Worm (Caenorhabditis elegans) whole organism, L2 larva: Measurements from ENCODE around the gene parg-2.

ENCODE experiments used
- C34F6.9 ChIP-seq: fragments of 150-350 bp; optimal IDR thresholded peaks from 2 replicates; lab custom pipeline; 2014; ENCODE audit warnings: missing biosample characterization, missing genetic modification characterization
- R02D3.7 ChIP-seq: fragments of 150-350 bp; optimal IDR thresholded peaks from 2 replicates; lab custom pipeline; 2014; ENCODE audit warnings: missing biosample characterization, missing genetic modification characterization
- ama-1 ChIP-seq: fragments of 150-350 bp; optimal IDR thresholded peaks from 2 replicates; lab custom pipeline; 2018; ENCODE audit warnings: inconsistent platforms
- egl-27 ChIP-seq: sonication (generic microtip); optimal IDR thresholded peaks from 3 replicates; lab custom pipeline; 2017; ENCODE audit warnings: missing biosample characterization, missing genetic modification reagents, missing genetic modification characterization
- lin-39 ChIP-seq: fragments of 150-350 bp; optimal IDR thresholded peaks from 2 replicates; lab custom pipeline; 2014; ENCODE audit warnings: missing biosample characterization, missing genetic modification reagents, missing genetic modification characterization
- mbf-1 ChIP-seq: sonication (generic microtip); optimal IDR thresholded peaks from 2 replicates; lab custom pipeline; 2017; ENCODE audit warnings: missing biosample characterization, missing genetic modification characterization
- sem-4 ChIP-seq: fragments of 150-350 bp; optimal IDR thresholded peaks from 2 replicates; lab custom pipeline; 2014; ENCODE audit warnings: missing biosample characterization, missing genetic modification reagents, missing genetic modification characterization

DNA sequence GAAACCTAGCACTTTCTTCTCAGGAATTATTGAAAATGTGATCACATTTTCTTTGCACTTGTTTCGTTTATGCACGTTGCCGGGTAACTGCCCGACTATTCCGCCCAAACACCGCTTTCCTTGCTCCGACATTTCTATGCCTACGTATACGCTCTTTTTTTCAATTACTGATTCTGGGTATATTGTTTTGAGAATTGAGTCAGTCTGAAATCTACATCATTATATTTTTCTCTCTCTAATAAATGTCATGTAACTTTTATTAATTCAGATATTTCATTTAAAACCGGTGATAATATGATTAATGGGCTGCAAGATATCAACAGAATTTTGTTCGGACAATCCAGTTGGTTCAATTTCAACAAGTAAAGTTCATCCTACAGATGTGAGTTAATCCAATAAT lies 17.5 kb downstream of the parg-2 start, which contains the start of gene ttll-11:
- TF ChIP-seq lin-39 (no peak), R02D3.7 (tag; lab: Kevin White, UChicago) (no peak), mbf-1 (tag; lab: Kevin White, UChicago) (no peak), ama-1 (lab: Kevin White, UChicago) (no peak), C34F6.9 (tag; lab: Kevin White, UChicago) (no peak), sem-4 (no peak), egl-27 (tag; lab: Kevin White, UChicago) (no peak)
